Fruit fly (Drosophila melanogaster) whole organism, embryonic: ENCODE results near the gene fz.

Source experiments
- Asciz ChIP-seq: fragments of 200-800 bp; sonication (Bioruptor generic); optimal IDR thresholded peaks from 2 replicates; lab custom pipeline; 2017; ENCODE audit warnings: missing biosample characterization, mild to moderate bottlenecking, missing genetic modification characterization, missing genetic modification reagents
- Atf3 ChIP-seq: fragments of 200-800 bp; sonication (Bioruptor generic); optimal IDR thresholded peaks from 3 replicates; lab custom pipeline; 2016; ENCODE audit warnings: missing biosample characterization, missing genetic modification characterization
- CG10431 ChIP-seq: fragments of 200-800 bp; sonication (Bioruptor generic); optimal IDR thresholded peaks from 3 replicates; lab custom pipeline; 2018; ENCODE audit warnings: missing biosample characterization, mild to moderate bottlenecking, missing genetic modification characterization
- CG11398 ChIP-seq: fragments of 200-800 bp; sonication (Bioruptor generic); optimal IDR thresholded peaks from 2 replicates; lab custom pipeline; 2016; ENCODE audit warnings: missing biosample characterization, missing genetic modification characterization
- CG11723 ChIP-seq: fragments of 200-800 bp; sonication (Bioruptor generic); optimal IDR thresholded peaks from 2 replicates; lab custom pipeline; 2017; ENCODE audit warnings: missing biosample characterization, mild to moderate bottlenecking, missing genetic modification characterization
- CG13624 ChIP-seq: fragments of 200-800 bp; sonication (Bioruptor generic); optimal IDR thresholded peaks from 2 replicates; lab custom pipeline; 2016; ENCODE audit warnings: missing biosample characterization, missing genetic modification characterization
- CG15073 ChIP-seq: fragments of 200-800 bp; sonication (Bioruptor generic); optimal IDR thresholded peaks from 2 replicates; lab custom pipeline; 2016; ENCODE audit warnings: missing biosample characterization, missing genetic modification characterization
- CG15601 ChIP-seq: fragments of 200-800 bp; sonication (Bioruptor generic); optimal IDR thresholded peaks from 3 replicates; lab custom pipeline; 2019; ENCODE audit warnings: missing biosample characterization, mild to moderate bottlenecking, missing genetic modification characterization, moderate library complexity
- CG1792 ChIP-seq: fragments of 200-800 bp; sonication (Bioruptor generic); optimal IDR thresholded peaks from 2 replicates; lab custom pipeline; 2016; ENCODE audit warnings: missing biosample characterization, missing genetic modification characterization
- CG2202 ChIP-seq: fragments of 200-800 bp; sonication (Bioruptor generic); optimal IDR thresholded peaks from 2 replicates; lab custom pipeline; 2018; ENCODE audit warnings: missing biosample characterization, mild to moderate bottlenecking, missing genetic modification characterization
- CG2712 ChIP-seq: fragments of 200-800 bp; optimal IDR thresholded peaks from 3 replicates; lab custom pipeline; 2019; ENCODE audit warnings: missing biosample characterization, mild to moderate bottlenecking, missing genetic modification characterization, moderate library complexity
- CG3065 ChIP-seq: fragments of 200-800 bp; sonication (Bioruptor generic); optimal IDR thresholded peaks from 2 replicates; lab custom pipeline; 2016; ENCODE audit warnings: missing biosample characterization, missing genetic modification characterization
- CG32772 ChIP-seq: fragments of 200-800 bp; sonication (Bioruptor generic); IDR thresholded peaks from 2 replicates; pipeline ENCODE4 v1.3.6; 2022; ENCODE audit warnings: missing biosample characterization, missing genetic modification characterization
- CG33557 ChIP-seq: fragments of 200-800 bp; sonication (Bioruptor generic); optimal IDR thresholded peaks from 2 replicates; lab custom pipeline; 2019; ENCODE audit warnings: missing biosample characterization, mild to moderate bottlenecking, missing genetic modification characterization, moderate library complexity
- CG3726 ChIP-seq: fragments of 200-800 bp; sonication (Bioruptor generic); IDR thresholded peaks from 3 replicates; pipeline ENCODE4, ENCODE4 v1.3.6; 2022; ENCODE audit warnings: missing biosample characterization, missing genetic modification characterization
- CG3995 ChIP-seq: fragments of 200-800 bp; sonication (Bioruptor generic); optimal IDR thresholded peaks from 3 replicates; lab custom pipeline; 2016; ENCODE audit warnings: missing biosample characterization, missing genetic modification characterization
- CG4404 ChIP-seq: fragments of 200-800 bp; sonication (Bioruptor generic); IDR thresholded peaks from 2 replicates; pipeline ENCODE4 v1.3.6; 2022; ENCODE audit warnings: missing biosample characterization, missing genetic modification characterization
- CG5245 ChIP-seq: fragments of 200-800 bp; sonication (Bioruptor generic); optimal IDR thresholded peaks from 3 replicates; lab custom pipeline; 2016; ENCODE audit warnings: missing biosample characterization, missing genetic modification characterization
- CG6254 ChIP-seq: fragments of 200-800 bp; sonication (Bioruptor generic); optimal IDR thresholded peaks from 3 replicates; lab custom pipeline; 2017; ENCODE audit warnings: mild to moderate bottlenecking, missing biosample characterization, missing genetic modification reagents, missing genetic modification characterization
- CG9876 ChIP-seq: fragments of 200-800 bp; sonication (Bioruptor generic); optimal IDR thresholded peaks from 2 replicates; lab custom pipeline; 2016; ENCODE audit warnings: missing biosample characterization, missing genetic modification characterization
- CTCF ChIP-seq: fragments of 200-800 bp; sonication (Bioruptor generic); optimal IDR thresholded peaks from 2 replicates; lab custom pipeline; 2017; ENCODE audit warnings: missing biosample characterization, mild to moderate bottlenecking, missing genetic modification characterization, moderate library complexity
- Chrac-16 ChIP-seq: fragments of 200-800 bp; sonication (Bioruptor generic); optimal IDR thresholded peaks from 3 replicates; lab custom pipeline; 2016; ENCODE audit warnings: missing biosample characterization, missing genetic modification characterization
- CrebB ChIP-seq: fragments of 200-800 bp; sonication (Bioruptor generic); optimal IDR thresholded peaks from 3 replicates; lab custom pipeline; 2018; ENCODE audit warnings: missing biosample characterization, mild to moderate bottlenecking, missing genetic modification characterization
- D ChIP-seq, 2 experiments: fragments of 200-800 bp in 1 of 2; fragments of >200 bp in 1 of 2; sonication (Bioruptor generic) in 1 of 2; optimal IDR thresholded peaks; 2 replicates in 1 of 2; 3 replicates in 1 of 2; lab custom pipeline; 2017; ENCODE audit warnings: mild to moderate bottlenecking in 1 of 2, missing biosample characterization in 1 of 2, missing genetic modification characterization in 1 of 2, missing genetic modification reagents in 1 of 2
- Doc2 ChIP-seq: fragments of 200-800 bp; sonication (Bioruptor generic); IDR thresholded peaks from 2 replicates; pipeline ENCODE4 v1.3.6; 2022; ENCODE audit warnings: missing biosample characterization, missing genetic modification characterization
- Doc3 ChIP-seq: fragments of 200-800 bp; sonication (Bioruptor generic); IDR thresholded peaks from 3 replicates; pipeline ENCODE4 v1.3.6; 2022; ENCODE audit warnings: missing biosample characterization, missing genetic modification characterization; ENCODE audit not compliant: partially characterized antibody
- HLH3B ChIP-seq: fragments of 200-800 bp; sonication (Bioruptor generic); IDR thresholded peaks from 2 replicates; pipeline ENCODE4 v1.3.6; 2022; ENCODE audit warnings: missing biosample characterization, missing genetic modification characterization
- HmgZ ChIP-seq: fragments of 200-800 bp; sonication (Bioruptor generic); optimal IDR thresholded peaks from 2 replicates; lab custom pipeline; 2018; ENCODE audit warnings: missing biosample characterization, mild to moderate bottlenecking, missing genetic modification characterization
- MTF-1 ChIP-seq: fragments of 200-800 bp; sonication (Bioruptor generic); optimal IDR thresholded peaks from 2 replicates; lab custom pipeline; 2018; ENCODE audit warnings: missing biosample characterization, mild to moderate bottlenecking, missing genetic modification characterization, borderline replicate concordance
- Med ChIP-seq: fragments of 200-800 bp; sonication (Bioruptor generic); peaks from one replicate; lab custom pipeline; 2016; ENCODE audit warnings: missing biosample characterization, missing genetic modification characterization, mild to moderate bottlenecking, inconsistent platforms, moderate library complexity
- NFAT ChIP-seq: fragments of 200-800 bp; sonication (Bioruptor generic); IDR thresholded peaks from 2 replicates; pipeline ENCODE4 v1.3.6; 2022; ENCODE audit warnings: missing biosample characterization, missing genetic modification characterization
- Scr ChIP-seq: fragments of 200-800 bp; sonication (Bioruptor generic); IDR thresholded peaks from 2 replicates; pipeline ENCODE4 v1.3.6; 2022; ENCODE audit warnings: missing biosample characterization, missing genetic modification characterization; ENCODE audit not compliant: partially characterized antibody
- Sry-δ ChIP-seq: fragments of 200-800 bp; sonication (Bioruptor generic); optimal IDR thresholded peaks from 2 replicates; lab custom pipeline; 2016; ENCODE audit warnings: missing biosample characterization, missing genetic modification characterization
- TFAM ChIP-seq: fragments of 200-800 bp; sonication (Bioruptor generic); optimal IDR thresholded peaks from 2 replicates; lab custom pipeline; 2017; ENCODE audit warnings: missing biosample characterization, missing genetic modification characterization, inconsistent platforms
- aop ChIP-seq: fragments of 200-800 bp; sonication (Bioruptor generic); IDR thresholded peaks from 2 replicates; pipeline ENCODE4 v1.3.6; 2022; ENCODE audit warnings: missing biosample characterization, missing genetic modification characterization
- bsh ChIP-seq, 2 experiments: fragments of 200-800 bp; sonication (Bioruptor generic); optimal IDR thresholded peaks; 2 replicates each; lab custom pipeline; 2017 to 2018; ENCODE audit warnings: mild to moderate bottlenecking in 2 of 2, missing biosample characterization in 2 of 2, missing genetic modification characterization in 2 of 2, moderate library complexity in 1 of 2
- cas ChIP-seq: fragments of 200-800 bp; sonication (Bioruptor generic); IDR thresholded peaks from 2 replicates; pipeline ENCODE4 v1.3.6; 2022; ENCODE audit warnings: missing biosample characterization, missing genetic modification characterization
- ci ChIP-seq: fragments of 200-800 bp; sonication (Bioruptor generic); IDR thresholded peaks from 3 replicates; pipeline ENCODE4 v1.3.6; 2022; ENCODE audit warnings: missing biosample characterization, missing genetic modification characterization
- crol ChIP-seq: fragments of 200-800 bp; sonication (Bioruptor generic); IDR thresholded peaks from 2 replicates; pipeline ENCODE4 v1.3.6; 2022; ENCODE audit warnings: missing biosample characterization, missing genetic modification characterization
- dmrt11E ChIP-seq: fragments of 200-800 bp; sonication (Bioruptor generic); optimal IDR thresholded peaks from 3 replicates; lab custom pipeline; 2018; ENCODE audit warnings: missing biosample characterization, mild to moderate bottlenecking, missing genetic modification characterization, moderate library complexity
- ftz-f1 ChIP-seq: fragments of 200-800 bp; sonication (Bioruptor generic); optimal IDR thresholded peaks from 2 replicates; lab custom pipeline; 2016; ENCODE audit warnings: missing biosample characterization, missing genetic modification characterization
- grau ChIP-seq: fragments of 200-800 bp; optimal IDR thresholded peaks from 3 replicates; lab custom pipeline; 2019; ENCODE audit warnings: missing biosample characterization, mild to moderate bottlenecking, missing genetic modification characterization, moderate library complexity
- hbn ChIP-seq: fragments of 200-800 bp; sonication (Bioruptor generic); IDR thresholded peaks from 2 replicates; pipeline ENCODE4 v1.3.6; 2022; ENCODE audit warnings: missing biosample characterization, missing genetic modification characterization; ENCODE audit not compliant: partially characterized antibody
- knrl ChIP-seq: fragments of 200-800 bp; sonication (Bioruptor generic); IDR thresholded peaks from 3 replicates; pipeline ENCODE4 v1.3.6; 2022; ENCODE audit warnings: missing biosample characterization, missing genetic modification characterization; ENCODE audit not compliant: partially characterized antibody
- pita ChIP-seq: fragments of 200-800 bp; sonication (Bioruptor generic); optimal IDR thresholded peaks from 2 replicates; lab custom pipeline; 2017; ENCODE audit warnings: missing biosample characterization, mild to moderate bottlenecking, missing genetic modification characterization
- seq ChIP-seq: fragments of 200-800 bp; sonication (Bioruptor generic); IDR thresholded peaks from 2 replicates; pipeline ENCODE4 v1.3.6; 2022; ENCODE audit warnings: missing biosample characterization, missing genetic modification characterization
- sim ChIP-seq: fragments of 200-800 bp; sonication (Bioruptor generic); IDR thresholded peaks from 2 replicates; pipeline ENCODE4 v1.3.6; 2022; ENCODE audit warnings: missing biosample characterization, missing genetic modification characterization
- so ChIP-seq: fragments of 200-800 bp; sonication (Bioruptor generic); IDR thresholded peaks from 3 replicates; pipeline ENCODE4 v1.3.6; 2022; ENCODE audit warnings: missing biosample characterization, missing genetic modification characterization
- vvl ChIP-seq: fragments of 200-800 bp; sonication (Bioruptor generic); IDR thresholded peaks from 2 replicates; pipeline ENCODE4 v1.3.6; 2022; ENCODE audit warnings: missing biosample characterization, missing genetic modification characterization
- yki ChIP-seq: fragments of >200 bp; optimal IDR thresholded peaks from 3 replicates; lab custom pipeline; 2018
- z ChIP-seq: fragments of 200-800 bp; sonication (Bioruptor generic); IDR thresholded peaks from 3 replicates; pipeline ENCODE4 v1.3.6; 2022; ENCODE audit warnings: missing biosample characterization, missing genetic modification characterization
- zen ChIP-seq: fragments of 200-800 bp; sonication (Bioruptor generic); optimal IDR thresholded peaks from 3 replicates; lab custom pipeline; 2018; ENCODE audit warnings: missing biosample characterization, mild to moderate bottlenecking, missing genetic modification characterization, moderate library complexity

The fz gene

dm6 chr3L:14366124-14366523 lies 92.0 kb downstream of the fz start (continued):
- TF ChIP-seq CG4404 (GFP tag; lab: Robert Waterston, UW) = no peak
- TF ChIP-seq CG3726 = no peak
- TF ChIP-seq cas (GFP tag; lab: Robert Waterston, UW) = no peak
- peak; percentile 6 for TF ChIP-seq HmgZ
- TF ChIP-seq CG2202 (tag; lab: Kevin White, UChicago) = peak; percentile 87
- no peak; the same call in 2 of the 3 replicates for TF ChIP-seq z
- no peak for TF ChIP-seq D (optimal IDR thresholded peaks at IDR 0.05; lab: Kevin White, UChicago)
- TF ChIP-seq D (GFP tag; optimal IDR thresholded peaks at IDR 0.05; lab: Kevin White, UChicago) = peak; percentile 65
- TF ChIP-seq CG33557 (GFP tag; lab: Kevin White, UChicago) = peak; percentile 84
- no peak for TF ChIP-seq NFAT (GFP tag; lab: Robert Waterston, UW)
- peak; percentile 8; the same call in 1 of the 2 replicates for TF ChIP-seq seq (GFP tag; lab: Robert Waterston, UW)
- TF ChIP-seq CTCF (GFP tag; lab: Kevin White, UChicago) = no peak
- no peak for TF ChIP-seq CG15073 (GFP tag; lab: Kevin White, UChicago)
- TF ChIP-seq so (GFP tag; lab: Robert Waterston, UW) = no peak; the same call in 2 of the 3 replicates
- no peak for TF ChIP-seq aop (GFP tag; lab: Robert Waterston, UW)
- peak; percentile 13 for TF ChIP-seq CG9876
- peak in 1 of 2 experiments; percentile 71 for TF ChIP-seq bsh (GFP tag; optimal IDR thresholded peaks at IDR 0.05; lab: Kevin White, UChicago)
- no peak for TF ChIP-seq Chrac-16 (GFP tag; lab: Kevin White, UChicago)
- TF ChIP-seq CG13624 = no peak
- TF ChIP-seq CG11398 = peak; percentile 11
- TF ChIP-seq CrebB (tag; lab: Kevin White, UChicago) = peak; percentile 78
- peak; percentile 85 for TF ChIP-seq ci
- no peak for TF ChIP-seq TFAM (GFP tag; lab: Kevin White, UChicago)
- TF ChIP-seq CG3065 (GFP tag; lab: Kevin White, UChicago) = no peak
- TF ChIP-seq HLH3B (GFP tag; lab: Robert Waterston, UW) = peak; percentile 45; the same call in 1 of the 2 replicates
- no peak for TF ChIP-seq Atf3 (GFP tag; lab: Kevin White, UChicago)
- TF ChIP-seq dmrt11E = peak; percentile 73
- no peak for TF ChIP-seq pita (GFP tag; lab: Kevin White, UChicago)
- TF ChIP-seq grau = peak; percentile 24
- TF ChIP-seq ftz-f1 (GFP tag; lab: Kevin White, UChicago) = no peak
- TF ChIP-seq sim = no peak
- TF ChIP-seq vvl (GFP tag; lab: Robert Waterston, UW) = peak; percentile 65; the same call in 1 of the 2 replicates
- no peak for TF ChIP-seq hbn (GFP tag; lab: Robert Waterston, UW)
- no peak for TF ChIP-seq Doc3 (GFP tag; lab: Robert Waterston, UW)
- no peak for TF ChIP-seq knrl (GFP tag; lab: Robert Waterston, UW)
- TF ChIP-seq CG11723 = peak; percentile 73
- no peak for TF ChIP-seq CG1792 (GFP tag; lab: Kevin White, UChicago)
- TF ChIP-seq CG3995 (GFP tag; lab: Kevin White, UChicago) = no peak
- TF ChIP-seq CG5245 (GFP tag; lab: Kevin White, UChicago) = no peak
- TF ChIP-seq Scr = no peak
- TF ChIP-seq CG10431 (GFP tag; lab: Kevin White, UChicago) = peak; percentile 81
- TF ChIP-seq Sry-δ (GFP tag; lab: Kevin White, UChicago) = no peak
- peak; percentile 84 for TF ChIP-seq Med (GFP tag; lab: Kevin White, UChicago)
- TF ChIP-seq crol (GFP tag; lab: Robert Waterston, UW) = peak; percentile 91
- TF ChIP-seq CG6254 (GFP tag; lab: Kevin White, UChicago) = peak; percentile 75
- TF ChIP-seq CG2712 (tag; lab: Kevin White, UChicago) = peak; percentile 71
- TF ChIP-seq Doc2 (GFP tag; lab: Robert Waterston, UW) = no peak
- peak; percentile 80 for TF ChIP-seq MTF-1 (GFP tag; lab: Kevin White, UChicago)
- TF ChIP-seq zen = no peak
- peak; percentile 91 for TF ChIP-seq Asciz (GFP tag; lab: Kevin White, UChicago)
- peak; percentile 91 for TF ChIP-seq CG15601
- TF ChIP-seq yki (lab: Kevin White, UChicago) = no peak
- TF ChIP-seq CG32772 (GFP tag; lab: Robert Waterston, UW) = no peak
